Worm (Caenorhabditis elegans) whole organism, L3 larva: ENCODE measurements around the gene vhp-1.

Source experiments
- R02D3.7 ChIP-seq: fragments of 150-350 bp; optimal IDR thresholded peaks from 2 replicates; lab custom pipeline; 2014; ENCODE audit warnings: missing biosample characterization, missing genetic modification characterization
- aly-2 ChIP-seq: fragments of 150-350 bp; optimal IDR thresholded peaks from 2 replicates; lab custom pipeline; 2014; ENCODE audit warnings: missing biosample characterization, missing genetic modification characterization
- ceh-16 ChIP-seq: sonication (generic microtip); optimal IDR thresholded peaks from 2 replicates; lab custom pipeline; 2017; ENCODE audit warnings: missing biosample characterization, missing genetic modification characterization
- ceh-28 ChIP-seq: fragments of 150-350 bp; optimal IDR thresholded peaks from 2 replicates; lab custom pipeline; 2014; ENCODE audit warnings: missing biosample characterization, missing genetic modification reagents, missing genetic modification characterization
- ceh-9 ChIP-seq: sonication (generic microtip); optimal IDR thresholded peaks from 2 replicates; lab custom pipeline; 2018; ENCODE audit warnings: missing biosample characterization, missing genetic modification characterization
- egl-5 ChIP-seq: fragments of 150-350 bp; optimal IDR thresholded peaks from 2 replicates; lab custom pipeline; 2017; ENCODE audit warnings: missing biosample characterization, missing genetic modification reagents, missing genetic modification characterization, inconsistent platforms
- elt-1 ChIP-seq: fragments of 150-350 bp; optimal IDR thresholded peaks from 2 replicates; lab custom pipeline; 2014; ENCODE audit warnings: missing biosample characterization, missing genetic modification characterization
- elt-2 ChIP-seq: sonication (generic microtip); optimal IDR thresholded peaks from 2 replicates; lab custom pipeline; 2016; ENCODE audit warnings: missing genetic modification reagents, mild to moderate bottlenecking, missing genetic modification characterization, missing compliant biosample characterization
- elt-3 ChIP-seq, 3 experiments: fragments of 150-350 bp in 1 of 3; sonication (generic microtip) in 2 of 3; optimal IDR thresholded peaks; 2 replicates in 2 of 3; 4 replicates in 1 of 3; lab custom pipeline; 2014 to 2017; ENCODE audit warnings: missing biosample characterization in 3 of 3, missing genetic modification characterization in 3 of 3
- eor-1 ChIP-seq, 2 experiments: fragments of 150-350 bp; optimal IDR thresholded peaks; 2 replicates each; lab custom pipeline; 2014 to 2018; ENCODE audit warnings: missing biosample characterization in 2 of 2, missing genetic modification characterization in 2 of 2
- fkh-10 ChIP-seq: sonication (generic microtip); optimal IDR thresholded peaks from 2 replicates; lab custom pipeline; 2017; ENCODE audit warnings: missing biosample characterization, missing genetic modification reagents, missing genetic modification characterization
- fos-1 ChIP-seq: fragments of 150-350 bp; optimal IDR thresholded peaks from 2 replicates; lab custom pipeline; 2014; ENCODE audit warnings: missing biosample characterization, missing genetic modification characterization
- jun-1 ChIP-seq: fragments of 150-350 bp; optimal IDR thresholded peaks from 2 replicates; lab custom pipeline; 2014; ENCODE audit warnings: missing biosample characterization, missing genetic modification reagents, missing genetic modification characterization
- lin-15B ChIP-seq: fragments of 150-350 bp; optimal IDR thresholded peaks from 2 replicates; lab custom pipeline; 2014; ENCODE audit warnings: missing biosample characterization, missing genetic modification characterization
- lin-39 ChIP-seq: fragments of 150-350 bp; optimal IDR thresholded peaks from 2 replicates; lab custom pipeline; 2018; ENCODE audit warnings: missing biosample characterization, missing genetic modification reagents, missing genetic modification characterization
- lsy-12 ChIP-seq: sonication (generic microtip); optimal IDR thresholded peaks from 2 replicates; lab custom pipeline; 2016; ENCODE audit warnings: mild to moderate bottlenecking, missing genetic modification characterization, missing compliant biosample characterization
- mdl-1 ChIP-seq: fragments of 150-350 bp; optimal IDR thresholded peaks from 2 replicates; lab custom pipeline; 2014; ENCODE audit warnings: missing biosample characterization, missing genetic modification characterization
- mml-1 ChIP-seq: fragments of 150-350 bp; sonication (generic microtip); optimal IDR thresholded peaks from 3 replicates; lab custom pipeline; 2014; ENCODE audit warnings: missing biosample characterization, missing genetic modification characterization
- nhr-12 ChIP-seq: fragments of 150-350 bp; optimal IDR thresholded peaks from 2 replicates; lab custom pipeline; 2014; ENCODE audit warnings: missing biosample characterization, missing genetic modification characterization
- nhr-23 ChIP-seq: fragments of 150-350 bp; optimal IDR thresholded peaks from 2 replicates; lab custom pipeline; 2014; ENCODE audit warnings: missing biosample characterization, missing genetic modification reagents, missing genetic modification characterization
- nhr-237 ChIP-seq: fragments of 150-350 bp; optimal IDR thresholded peaks from 2 replicates; lab custom pipeline; 2014; ENCODE audit warnings: missing biosample characterization, missing genetic modification characterization
- nhr-25 ChIP-seq: sonication (generic microtip); optimal IDR thresholded peaks from 2 replicates; lab custom pipeline; 2017; ENCODE audit warnings: missing biosample characterization, missing genetic modification characterization
- nhr-28 ChIP-seq: fragments of 150-350 bp; optimal IDR thresholded peaks from 2 replicates; lab custom pipeline; 2014; ENCODE audit warnings: missing biosample characterization, missing genetic modification characterization
- nhr-43 ChIP-seq: sonication (generic microtip); optimal IDR thresholded peaks from 2 replicates; lab custom pipeline; 2016; ENCODE audit warnings: mild to moderate bottlenecking, missing genetic modification characterization, missing compliant biosample characterization; ENCODE audit not compliant: poor library complexity, severe bottlenecking
- nhr-67 ChIP-seq: fragments of 150-350 bp; optimal IDR thresholded peaks from 2 replicates; lab custom pipeline; 2014; ENCODE audit warnings: missing biosample characterization, missing genetic modification characterization
- nhr-76 ChIP-seq: fragments of 150-350 bp; sonication (generic microtip); optimal IDR thresholded peaks from 5 replicates; lab custom pipeline; 2014; ENCODE audit warnings: missing biosample characterization, missing genetic modification characterization
- nhr-77 ChIP-seq: fragments of 150-350 bp; optimal IDR thresholded peaks from 2 replicates; lab custom pipeline; 2014; ENCODE audit warnings: missing biosample characterization, missing genetic modification characterization
- pha-4 ChIP-seq: fragments of 150-350 bp; optimal IDR thresholded peaks from 2 replicates; lab custom pipeline; 2014; ENCODE audit warnings: missing biosample characterization, missing genetic modification reagents, missing genetic modification characterization
- pqm-1 ChIP-seq: fragments of 150-350 bp; optimal IDR thresholded peaks from 2 replicates; lab custom pipeline; 2017; ENCODE audit warnings: missing biosample characterization, missing genetic modification characterization, inconsistent platforms
- snpc-4 ChIP-seq: fragments of 150-350 bp; optimal IDR thresholded peaks from 2 replicates; lab custom pipeline; 2014; ENCODE audit warnings: missing biosample characterization, missing genetic modification characterization
- tbx-2 ChIP-seq: sonication (generic microtip); optimal IDR thresholded peaks from 2 replicates; lab custom pipeline; 2016; ENCODE audit warnings: mild to moderate bottlenecking, missing genetic modification characterization, missing compliant biosample characterization
- unc-62 ChIP-seq: fragments of 150-350 bp; sonication (generic microtip); optimal IDR thresholded peaks from 4 replicates; lab custom pipeline; 2014; ENCODE audit warnings: missing biosample characterization, missing genetic modification reagents, missing genetic modification characterization
- zag-1 ChIP-seq: fragments of 150-350 bp; optimal IDR thresholded peaks from 2 replicates; lab custom pipeline; 2014; ENCODE audit warnings: missing biosample characterization, missing genetic modification characterization
- ztf-4 ChIP-seq: fragments of 150-350 bp; optimal IDR thresholded peaks from 2 replicates; lab custom pipeline; 2014; ENCODE audit warnings: missing biosample characterization, missing genetic modification characterization

vhp-1 gene

DNA sequence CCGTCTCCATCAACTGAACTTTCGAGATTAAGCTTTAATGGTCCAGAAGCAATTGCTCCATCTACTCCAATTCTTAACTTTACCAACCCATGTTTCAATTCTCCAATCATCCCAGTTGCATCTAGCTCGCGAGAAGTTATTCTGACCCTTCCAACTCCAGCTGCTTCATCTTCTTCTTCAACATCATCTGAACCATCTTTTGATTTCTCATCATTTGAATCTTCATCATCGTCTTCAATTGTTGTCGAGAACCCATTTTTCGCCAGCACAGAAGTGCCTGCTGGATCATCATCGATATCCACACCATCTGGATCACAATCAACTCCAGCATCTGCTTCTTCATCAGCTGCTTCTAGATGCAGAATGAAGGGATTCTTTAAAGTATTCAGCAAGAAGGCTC lies 16.5 kb downstream of the vhp-1 start:
- TF ChIP-seq elt-2 (tag; lab: Kevin White, UChicago), result peak; percentile 2
- TF ChIP-seq pqm-1, result no peak

DNA sequence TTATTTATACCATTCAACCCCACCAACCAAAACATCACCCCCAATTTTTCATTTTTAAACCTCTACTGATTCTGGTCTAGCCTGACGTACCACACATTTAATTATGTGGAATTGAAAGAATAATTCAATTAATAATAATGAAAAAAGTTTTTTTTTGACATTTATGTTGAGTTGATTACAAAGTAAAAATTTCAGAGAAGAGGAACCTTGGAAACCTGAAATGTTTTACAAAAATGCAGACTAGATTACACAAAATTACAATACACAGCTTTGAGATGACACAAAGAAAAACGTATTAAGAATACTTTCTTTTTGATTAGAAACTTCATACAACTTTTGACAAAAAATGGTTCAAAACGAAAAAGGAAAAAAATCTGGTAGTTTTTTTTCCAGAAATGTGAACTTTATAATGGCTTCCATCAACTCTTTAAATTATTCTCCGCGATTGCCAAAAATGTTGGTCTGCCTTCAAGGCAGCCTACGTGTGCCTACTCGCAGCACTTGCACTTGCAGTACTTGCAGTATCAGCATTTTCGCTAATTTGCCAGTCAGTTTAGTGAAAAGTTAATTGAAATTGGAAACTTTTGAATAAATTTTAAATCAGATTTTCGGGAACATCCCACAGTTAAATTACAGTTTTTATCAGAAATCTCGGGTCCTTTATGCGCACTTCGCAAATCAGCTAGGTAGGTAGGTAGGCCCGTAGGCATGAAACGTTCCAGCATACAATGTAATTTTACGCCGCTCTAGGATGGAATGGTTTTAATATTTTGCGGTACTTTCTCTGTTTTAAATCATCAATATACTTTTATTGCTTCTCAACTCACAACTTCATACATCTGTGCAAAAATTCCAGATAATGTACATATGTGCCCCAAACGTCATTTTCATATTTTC lies 17.8 kb downstream of the vhp-1 start:
- peak; percentile 8 for TF ChIP-seq ceh-28 (tag; lab: Kevin White, UChicago)
- no peak for TF ChIP-seq mdl-1 (tag; lab: Kevin White, UChicago)
- TF ChIP-seq lsy-12 (tag; lab: Kevin White, UChicago), result peak; percentile 40
- peak; percentile 12 for TF ChIP-seq fos-1 (tag; lab: Kevin White, UChicago)
- TF ChIP-seq pha-4 (tag; lab: Kevin White, UChicago), result peak; percentile 23
- no peak for TF ChIP-seq nhr-23 (tag; lab: Kevin White, UChicago)
- TF ChIP-seq jun-1 (tag; lab: Kevin White, UChicago), result peak; percentile 27
- TF ChIP-seq, all 47 proteins: peak for 5

ce11 chrII:5341573-5341972 lies 18.5 kb downstream of the vhp-1 start:
- no peak for TF ChIP-seq jun-1 (tag; lab: Kevin White, UChicago)
- no peak for TF ChIP-seq lin-39 (tag; lab: Kevin White, UChicago)
- no peak for TF ChIP-seq fkh-10 (GFP tag; lab: Kevin White, UChicago)
- TF ChIP-seq ceh-9 (tag; lab: Kevin White, UChicago), result no peak
- TF ChIP-seq nhr-25 (tag; lab: Kevin White, UChicago), result no peak
- TF ChIP-seq nhr-77 (tag; lab: Kevin White, UChicago), result no peak
- no peak for TF ChIP-seq mdl-1 (tag; lab: Kevin White, UChicago)
- TF ChIP-seq elt-2 (tag; lab: Kevin White, UChicago), result no peak
- TF ChIP-seq aly-2 (tag; lab: Kevin White, UChicago), result no peak
- no peak for TF ChIP-seq eor-1 (tag; optimal IDR thresholded peaks at IDR 0.05; lab: Kevin White, UChicago)
- no peak for TF ChIP-seq R02D3.7
- no peak for TF ChIP-seq snpc-4 (tag; lab: Kevin White, UChicago)
- TF ChIP-seq nhr-28 (tag; lab: Kevin White, UChicago), result no peak
- TF ChIP-seq unc-62 (GFP tag; lab: Kevin White, UChicago), result no peak
- no peak for TF ChIP-seq zag-1 (tag; lab: Kevin White, UChicago)
- no peak for TF ChIP-seq ceh-16 (tag; lab: Kevin White, UChicago)
- no peak for TF ChIP-seq nhr-67 (tag; lab: Kevin White, UChicago)
- TF ChIP-seq nhr-23 (tag; lab: Kevin White, UChicago), result no peak
- no peak for TF ChIP-seq tbx-2 (tag; lab: Kevin White, UChicago)

ce11 chrII:5342412-5342811 lies 19.3 kb downstream of the vhp-1 start:
- TF ChIP-seq ceh-16 (tag; lab: Kevin White, UChicago) (no peak), nhr-77 (tag; lab: Kevin White, UChicago) (no peak), nhr-28 (tag; lab: Kevin White, UChicago) (no peak), pha-4 (tag; lab: Kevin White, UChicago) (no peak), mml-1 (tag; lab: Kevin White, UChicago) (no peak)
- TF ChIP-seq, all 47 proteins: peak for 0

ce11 chrII:5344775-5345174 lies 21.7 kb downstream of the vhp-1 start, which contains the start of gene F09E5.14:
F09E5.14 (minus strand) TSS chrII:5344875.
- no peak for TF ChIP-seq nhr-67 (tag; lab: Kevin White, UChicago)
- no peak for TF ChIP-seq ztf-4 (tag; lab: Kevin White, UChicago)
- TF ChIP-seq aly-2 (tag; lab: Kevin White, UChicago), result no peak
- TF ChIP-seq egl-5 (tag; lab: Kevin White, UChicago), result no peak
- no peak for TF ChIP-seq elt-3 (tag; optimal IDR thresholded peaks at IDR 0.05; lab: Kevin White, UChicago)
- TF ChIP-seq lin-39 (tag; lab: Kevin White, UChicago), result no peak
- TF ChIP-seq snpc-4 (tag; lab: Kevin White, UChicago), result no peak
- no peak for TF ChIP-seq nhr-12 (tag; lab: Kevin White, UChicago)
- no peak for TF ChIP-seq nhr-77 (tag; lab: Kevin White, UChicago)
- no peak for TF ChIP-seq nhr-76 (tag; lab: Kevin White, UChicago)
- TF ChIP-seq pqm-1, result no peak
- no peak for TF ChIP-seq jun-1 (tag; lab: Kevin White, UChicago)
- TF ChIP-seq nhr-43 (tag; lab: Kevin White, UChicago), result no peak
- TF ChIP-seq mdl-1 (tag; lab: Kevin White, UChicago), result no peak
- TF ChIP-seq nhr-237 (tag; lab: Kevin White, UChicago), result no peak
- TF ChIP-seq elt-1 (tag; lab: Kevin White, UChicago), result no peak
- TF ChIP-seq lin-15B (tag; lab: Kevin White, UChicago), result no peak
- TF ChIP-seq pha-4 (tag; lab: Kevin White, UChicago), result no peak
